Worm (Caenorhabditis elegans): ENCODE measurements around the gene srh-32.

DNA sequence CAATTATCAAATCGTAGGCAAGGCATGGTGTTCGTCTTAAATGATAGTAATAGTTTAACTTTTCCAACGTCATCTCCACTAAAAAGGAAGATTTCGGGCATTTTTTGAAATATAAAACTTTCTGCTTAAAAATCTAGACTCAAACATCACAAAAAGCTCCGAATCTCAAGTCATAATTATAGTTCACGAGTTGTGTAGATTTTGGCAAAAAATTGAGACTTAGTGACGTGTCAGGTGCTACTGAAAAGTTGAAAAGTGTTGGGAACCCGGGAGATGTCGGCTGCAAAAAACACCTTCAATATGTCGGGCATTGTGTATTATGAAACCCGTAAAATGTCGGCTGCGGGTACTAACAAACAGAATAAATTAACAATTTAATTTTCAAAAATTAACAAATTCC is 5.2 kb upstream of the srh-32 start, which contains the start of gene Y26G10.1:
- no peak for TF ChIP-seq C38D4.7 (GFP tag; optimal IDR thresholded peaks at IDR 0.05)
- no peak for TF ChIP-seq dve-1 (tag; optimal IDR thresholded peaks at IDR 0.05)
- no peak for TF ChIP-seq syd-9 (tag; optimal IDR thresholded peaks at IDR 0.05)
- no peak for TF ChIP-seq pag-3 (tag; optimal IDR thresholded peaks at IDR 0.05; ENCODE audit: borderline replicate concordance)
- no peak for TF ChIP-seq ceh-31 (tag; optimal IDR thresholded peaks at IDR 0.05)
- no peak for TF ChIP-seq T23F11.4 (GFP tag; optimal IDR thresholded peaks at IDR 0.05)
- TF ChIP-seq npax-4 (tag; optimal IDR thresholded peaks at IDR 0.05): no peak
